Worm (Caenorhabditis elegans) whole organism, dauer: ENCODE measurements around the gene F26F4.6.

ENCODE experiments used
- unc-62 ChIP-seq: sonication (generic microtip); optimal IDR thresholded peaks from 2 replicates; lab custom pipeline; 2017; ENCODE audit warnings: missing biosample characterization, missing genetic modification reagents, missing genetic modification characterization

Gene F26F4.6

ce11 chrIII:4870478-4870877, 23.0 kb downstream of the F26F4.6 start, which contains the start of gene gipc-1:
TSS of gene gipc-1 (plus strand) at chrIII:4870778.
- TF ChIP-seq unc-62 (GFP tag; lab: Kevin White, UChicago) = no peak

- no peak for TF ChIP-seq unc-62 (GFP tag; lab: Kevin White, UChicago)
Measured at ce11 chrIII:4868643-4869042, 24.8 kb downstream of the F26F4.6 start, which contains the start of the genes msd-4 and C35D10.3. TSS of gene msd-4 (minus strand) at chrIII:4868743. TSS of gene C35D10.3 (plus strand) at chrIII:4868921.

DNA sequence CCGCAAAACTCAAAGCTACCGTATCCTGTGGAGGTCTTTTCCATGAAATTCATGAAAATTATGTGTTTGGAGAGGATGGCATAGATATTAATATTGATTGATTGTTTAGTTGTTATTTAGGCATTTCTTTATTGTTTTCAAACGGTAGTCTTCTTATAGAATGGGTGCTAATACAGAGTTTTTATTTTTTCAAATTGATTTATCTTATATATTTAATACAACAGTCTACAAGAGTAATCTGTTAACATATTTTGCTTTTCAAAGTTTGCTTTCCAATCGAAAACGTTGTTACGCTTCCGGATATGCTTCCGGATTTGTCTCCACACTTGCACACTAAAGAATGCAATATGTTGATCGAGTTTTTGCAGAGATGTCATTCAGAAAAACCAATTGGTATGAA, 26.7 kb downstream of the F26F4.6 start, which contains the start of gene C35D10.17:
Gene C35D10.17, plus strand, starts transcription at position 301 of the 400 bp plus-strand sequence.
- TF ChIP-seq unc-62 (GFP tag; lab: Kevin White, UChicago) = no peak

DNA sequence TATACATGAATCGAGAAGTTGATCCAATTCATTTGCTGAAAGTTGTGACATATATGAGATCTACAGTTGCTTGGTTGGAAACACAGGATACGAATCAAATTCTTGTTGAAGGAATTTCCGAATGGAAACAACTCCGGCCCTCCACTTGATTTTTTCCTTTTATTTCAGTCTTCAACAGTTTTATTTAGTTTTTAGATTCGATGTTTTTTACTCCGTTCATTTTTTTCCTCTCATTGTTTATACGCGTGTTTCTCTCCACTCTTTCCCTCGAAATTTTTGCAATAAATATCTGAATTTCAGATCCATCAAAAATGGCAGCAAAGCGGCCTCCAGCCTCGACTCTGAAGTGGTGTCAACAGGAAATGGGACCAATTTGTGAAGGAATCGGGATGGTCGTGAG, 30.3 kb downstream of the F26F4.6 start, which contains the start of gene coq-8:
Gene coq-8, plus strand, starts transcription at position 301 of the 400 bp plus-strand sequence.
- TF ChIP-seq unc-62 (GFP tag; lab: Kevin White, UChicago) = no peak

- no peak for TF ChIP-seq unc-62 (GFP tag; lab: Kevin White, UChicago)
Measured at ce11 chrIII:4861744-4862401, 31.6 kb downstream of the F26F4.6 start, which contains the start of the genes C35D10.10 and C35D10.5. TSS of gene C35D10.10 (minus strand) at chrIII:4861794. TSS of gene C35D10.5 (plus strand) at chrIII:4862351.

ce11 chrIII:4859039-4859438, 34.4 kb downstream of the F26F4.6 start, which contains the start of gene C35D10.6:
TSS of gene C35D10.6 (plus strand) at chrIII:4859339.
- TF ChIP-seq unc-62 (GFP tag; lab: Kevin White, UChicago) = no peak

ce11 chrIII:4856992-4857391, 36.4 kb downstream of the F26F4.6 start:
- TF ChIP-seq unc-62 (GFP tag; lab: Kevin White, UChicago) = no peak

DNA sequence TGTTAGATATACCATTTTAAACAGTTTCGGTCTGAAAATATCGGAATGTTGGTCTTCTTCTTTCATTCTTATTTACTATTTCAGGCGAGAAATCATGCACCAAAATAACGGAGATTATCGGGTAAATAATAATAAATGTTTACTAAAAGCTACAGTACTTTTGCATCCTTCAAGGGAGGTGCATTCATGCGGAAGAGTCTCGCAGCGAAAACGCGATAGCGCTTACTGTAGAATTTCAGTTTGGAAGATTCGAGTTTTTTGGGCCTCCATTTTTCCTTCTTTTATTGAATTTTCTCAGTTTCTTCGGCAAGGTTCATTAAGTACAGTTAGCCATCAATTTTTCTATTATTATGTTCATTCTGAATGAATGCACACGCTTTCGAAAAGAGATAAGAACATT, 37.3 kb downstream of the F26F4.6 start, which contains the start of gene C35D10.7:
Gene C35D10.7, plus strand, starts transcription at position 85 of the 400 bp plus-strand sequence.
- no peak for TF ChIP-seq unc-62 (GFP tag; lab: Kevin White, UChicago)

- no peak for TF ChIP-seq unc-62 (GFP tag; lab: Kevin White, UChicago)
Measured at ce11 chrIII:4854918-4855317, 38.5 kb downstream of the F26F4.6 start, which contains the start of gene C35D10.8. TSS of gene C35D10.8 (plus strand) at chrIII:4855218.

ce11 chrIII:4852025-4852424, 41.4 kb downstream of the F26F4.6 start, which contains the start of gene ced-4:
TSS of gene ced-4 (plus strand) at chrIII:4852325.
- TF ChIP-seq unc-62 (GFP tag; lab: Kevin White, UChicago) = no peak

DNA sequence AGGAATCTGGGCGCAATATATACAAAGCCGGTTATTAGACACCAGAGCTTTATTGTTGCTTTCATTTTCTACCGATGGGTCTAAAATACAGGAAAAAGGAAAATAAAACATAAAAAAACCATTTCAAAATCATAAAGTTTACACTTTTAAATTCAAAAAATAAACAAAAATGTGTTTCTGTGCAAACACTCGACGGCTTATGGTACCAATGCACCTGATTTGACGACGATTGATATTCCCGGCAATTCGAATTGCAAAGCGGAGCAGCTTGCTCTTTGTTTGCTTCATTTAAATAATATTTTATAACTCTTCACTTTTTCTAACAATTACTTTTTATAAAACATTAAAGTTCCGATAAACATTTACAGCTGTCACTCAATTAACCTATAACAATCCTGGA, 43.3 kb downstream of the F26F4.6 start, which contains the start of gene F26A1.1:
Gene F26A1.1, plus strand, starts transcription at position 369 of the 400 bp plus-strand sequence.
- TF ChIP-seq unc-62 (GFP tag; lab: Kevin White, UChicago) = no peak

- no peak for TF ChIP-seq unc-62 (GFP tag; lab: Kevin White, UChicago)
Measured at ce11 chrIII:4849739-4850138, 43.7 kb downstream of the F26F4.6 start, which contains the start of gene nonu-1. TSS of gene nonu-1 (minus strand) at chrIII:4849907.

DNA sequence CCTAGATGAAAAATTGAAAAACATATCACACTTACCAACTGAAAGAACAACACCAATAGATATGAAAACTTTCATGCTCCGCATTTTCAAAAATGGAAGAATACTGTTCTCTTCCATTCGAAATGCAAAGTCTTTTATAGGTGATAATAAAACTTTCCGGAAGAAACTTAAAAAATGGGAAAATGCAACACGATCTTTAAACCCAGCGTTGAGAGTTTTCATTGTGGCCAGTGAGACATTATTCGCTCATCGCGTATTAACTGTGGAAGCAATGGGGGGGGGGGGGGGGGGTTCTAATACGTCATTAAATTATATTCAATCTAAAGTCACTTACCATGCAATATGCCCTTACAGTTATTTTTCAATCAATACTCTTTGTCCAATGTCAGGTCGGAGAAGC, 49.1 kb downstream of the F26F4.6 start, which contains the start of the genes clec-157 and fkh-5:
Gene clec-157, minus strand, starts transcription at position 101 of the 400 bp plus-strand sequence.
Gene fkh-5, plus strand, starts transcription at position 336 of the 400 bp plus-strand sequence.
- TF ChIP-seq unc-62 (GFP tag; lab: Kevin White, UChicago) = no peak

- no peak for TF ChIP-seq unc-62 (GFP tag; lab: Kevin White, UChicago)
Measured at ce11 chrIII:4842173-4842572, 51.3 kb downstream of the F26F4.6 start, which contains the start of gene clec-156. TSS of gene clec-156 (minus strand) at chrIII:4842273.
